Worm (Caenorhabditis elegans): Measurements from ENCODE around the gene F19G12.1.

- TF ChIP-seq ceh-13 (GFP tag; optimal IDR thresholded peaks at IDR 0.05), result no peak
- no peak for TF ChIP-seq F13C5.2 (tag; optimal IDR thresholded peaks at IDR 0.05)
- no peak for TF ChIP-seq ama-1 (optimal IDR thresholded peaks at IDR 0.05)
- no peak for TF ChIP-seq aly-1 (tag; optimal IDR thresholded peaks at IDR 0.05)
- no peak for TF ChIP-seq tbx-11 (GFP tag; IDR thresholded peaks at IDR 0.05)
- no peak for TF ChIP-seq sea-1 (GFP tag; conservative IDR thresholded peaks at IDR 0.05)
- no peak for TF ChIP-seq B0310.2 (tag; optimal IDR thresholded peaks at IDR 0.05)
- no peak for TF ChIP-seq hmg-4 (GFP tag; optimal IDR thresholded peaks at IDR 0.05)
- TF ChIP-seq pes-1 (GFP tag; IDR thresholded peaks at IDR 0.05), result no peak
- no peak for TF ChIP-seq tra-4 (tag; optimal IDR thresholded peaks at IDR 0.05)
- no peak for TF ChIP-seq hmbx-1 (tag; optimal IDR thresholded peaks at IDR 0.05)
- TF ChIP-seq flt-1 (GFP tag; IDR thresholded peaks at IDR 0.05), result no peak
- no peak for TF ChIP-seq hnd-1 (tag; optimal IDR thresholded peaks at IDR 0.05)
Observed at ce11 chrX:1393891-1394290, 36.9 kb upstream of the F19G12.1 start, which contains the start of gene F56C3.9.

All from whole organism, early embryonic.